Fruit fly (Drosophila melanogaster) whole organism, embryonic: ENCODE data around the gene CG33306.

ENCODE experiments used
- ATbp ChIP-seq: fragments of 200-800 bp; sonication (Bioruptor generic); optimal IDR thresholded peaks from 2 replicates; lab custom pipeline; 2017; ENCODE audit warnings: missing biosample characterization, mild to moderate bottlenecking, missing genetic modification characterization, missing genetic modification reagents
- Atf6 ChIP-seq: fragments of 200-800 bp; sonication (Bioruptor generic); IDR thresholded peaks from 2 replicates; pipeline ENCODE4 v1.3.6; 2022; ENCODE audit warnings: missing biosample characterization, missing genetic modification characterization
- B-H2 ChIP-seq: fragments of 200-800 bp; sonication (Bioruptor generic); optimal IDR thresholded peaks from 2 replicates; lab custom pipeline; 2018; ENCODE audit warnings: missing biosample characterization, mild to moderate bottlenecking, missing genetic modification characterization
- Bdp1 ChIP-seq: fragments of 200-800 bp; sonication (Bioruptor generic); optimal IDR thresholded peaks from 3 replicates; lab custom pipeline; 2016; ENCODE audit warnings: missing biosample characterization, missing genetic modification characterization
- C15 ChIP-seq: fragments of 200-800 bp; sonication (Bioruptor generic); IDR thresholded peaks from 3 replicates; pipeline ENCODE4 v1.3.6; 2022; ENCODE audit warnings: missing biosample characterization, missing genetic modification characterization
- CG10543 ChIP-seq: fragments of 200-800 bp; sonication (Bioruptor generic); optimal IDR thresholded peaks from 3 replicates; lab custom pipeline; 2017; ENCODE audit warnings: missing biosample characterization, mild to moderate bottlenecking, missing genetic modification characterization, moderate library complexity
- CG11456 ChIP-seq: fragments of 200-800 bp; sonication (Bioruptor generic); IDR thresholded peaks from 3 replicates; pipeline ENCODE4 v1.3.6; 2022; ENCODE audit warnings: missing biosample characterization, missing genetic modification characterization
- CG12769 ChIP-seq: fragments of 200-800 bp; sonication (Bioruptor generic); optimal IDR thresholded peaks from 2 replicates; lab custom pipeline; 2019; ENCODE audit warnings: missing biosample characterization, mild to moderate bottlenecking, missing genetic modification characterization, moderate library complexity
- CG12942 ChIP-seq: fragments of 200-800 bp; sonication (Bioruptor generic); optimal IDR thresholded peaks from 3 replicates; lab custom pipeline; 2016; ENCODE audit warnings: missing biosample characterization, missing genetic modification characterization
- CG13894 ChIP-seq: fragments of 200-800 bp; sonication (Bioruptor generic); optimal IDR thresholded peaks from 3 replicates; lab custom pipeline; 2018; ENCODE audit warnings: missing biosample characterization, mild to moderate bottlenecking, missing genetic modification characterization, moderate library complexity
- CG32532 ChIP-seq: fragments of 200-800 bp; sonication (Bioruptor generic); IDR thresholded peaks from 2 replicates; pipeline ENCODE4 v1.3.6; 2022; ENCODE audit warnings: missing biosample characterization, missing genetic modification characterization
- CG32767 ChIP-seq: fragments of 200-800 bp; sonication (Bioruptor generic); IDR thresholded peaks from 2 replicates; pipeline ENCODE4 v1.3.6; 2022; ENCODE audit warnings: missing biosample characterization, missing genetic modification characterization
- CG3281 ChIP-seq: fragments of 200-800 bp; sonication (Bioruptor generic); optimal IDR thresholded peaks from 3 replicates; lab custom pipeline; 2017; ENCODE audit warnings: missing biosample characterization, mild to moderate bottlenecking, missing genetic modification characterization
- CG33213 ChIP-seq: fragments of 200-800 bp; sonication (Bioruptor generic); optimal IDR thresholded peaks from 3 replicates; lab custom pipeline; 2016; ENCODE audit warnings: missing biosample characterization, missing genetic modification characterization
- CG3407 ChIP-seq: fragments of 200-800 bp; sonication (Bioruptor generic); optimal IDR thresholded peaks from 2 replicates; lab custom pipeline; 2018; ENCODE audit warnings: missing biosample characterization, mild to moderate bottlenecking, missing genetic modification characterization
- CG34376 ChIP-seq: fragments of 200-800 bp; sonication (Bioruptor generic); optimal IDR thresholded peaks from 2 replicates; lab custom pipeline; 2018; ENCODE audit warnings: missing biosample characterization, mild to moderate bottlenecking, missing genetic modification characterization
- CG6175 ChIP-seq: fragments of 200-800 bp; sonication (Bioruptor generic); IDR thresholded peaks from 3 replicates; pipeline ENCODE4 v1.3.6; 2022; ENCODE audit warnings: missing biosample characterization, missing genetic modification characterization
- CG8478 ChIP-seq: fragments of >200 bp; optimal IDR thresholded peaks from 2 replicates; lab custom pipeline; 2018
- D ChIP-seq, 2 experiments: fragments of 200-800 bp in 1 of 2; fragments of >200 bp in 1 of 2; sonication (Bioruptor generic) in 1 of 2; optimal IDR thresholded peaks; 2 replicates in 1 of 2; 3 replicates in 1 of 2; lab custom pipeline; 2017; ENCODE audit warnings: mild to moderate bottlenecking in 1 of 2, missing biosample characterization in 1 of 2, missing genetic modification characterization in 1 of 2, missing genetic modification reagents in 1 of 2
- GATAe ChIP-seq: fragments of 200-800 bp; sonication (Bioruptor generic); conservative IDR thresholded peaks from 2 replicates; pipeline ENCODE4 v1.3.6; 2022; ENCODE audit warnings: missing biosample characterization, missing genetic modification characterization
- Max ChIP-seq: fragments of 200-800 bp; sonication (Bioruptor generic); optimal IDR thresholded peaks from 2 replicates; lab custom pipeline; 2016; ENCODE audit warnings: missing biosample characterization, mild to moderate bottlenecking, missing genetic modification characterization
- Med ChIP-seq: fragments of 200-800 bp; sonication (Bioruptor generic); peaks from one replicate; lab custom pipeline; 2016; ENCODE audit warnings: missing biosample characterization, missing genetic modification characterization, mild to moderate bottlenecking, inconsistent platforms, moderate library complexity
- Nf-YB ChIP-seq: fragments of 200-800 bp; sonication (Bioruptor generic); optimal IDR thresholded peaks from 3 replicates; lab custom pipeline; 2019; ENCODE audit warnings: missing biosample characterization, mild to moderate bottlenecking, missing genetic modification characterization, moderate library complexity
- Oli ChIP-seq: fragments of 200-800 bp; sonication (Bioruptor generic); optimal IDR thresholded peaks from 2 replicates; lab custom pipeline; 2018; ENCODE audit warnings: missing biosample characterization, mild to moderate bottlenecking, missing genetic modification characterization, moderate library complexity
- Rfx ChIP-seq: fragments of 200-800 bp; sonication (Bioruptor generic); IDR thresholded peaks from 2 replicates; pipeline ENCODE4 v1.3.6; 2022; ENCODE audit warnings: missing biosample characterization, missing genetic modification characterization
- Rx ChIP-seq: fragments of 200-800 bp; sonication (Bioruptor generic); IDR thresholded peaks from 2 replicates; pipeline ENCODE4 v1.3.6; 2022; ENCODE audit warnings: missing biosample characterization, missing genetic modification characterization
- Sox100B ChIP-seq: fragments of 200-800 bp; sonication (Bioruptor generic); optimal IDR thresholded peaks from 3 replicates; lab custom pipeline; 2018; ENCODE audit warnings: missing biosample characterization, mild to moderate bottlenecking, missing genetic modification characterization
- Sox102F ChIP-seq: fragments of 200-800 bp; sonication (Bioruptor generic); optimal IDR thresholded peaks from 2 replicates; lab custom pipeline; 2018; ENCODE audit warnings: missing biosample characterization, mild to moderate bottlenecking, missing genetic modification characterization, moderate library complexity
- ac ChIP-seq: fragments of 200-800 bp; sonication (Bioruptor generic); optimal IDR thresholded peaks from 3 replicates; lab custom pipeline; 2017; ENCODE audit warnings: missing biosample characterization, mild to moderate bottlenecking, missing genetic modification characterization
- btn ChIP-seq: fragments of 200-800 bp; sonication (Bioruptor generic); optimal IDR thresholded peaks from 2 replicates; lab custom pipeline; 2016; ENCODE audit warnings: missing biosample characterization, missing genetic modification characterization
- caup ChIP-seq: fragments of 200-800 bp; sonication (Bioruptor generic); optimal IDR thresholded peaks from 3 replicates; lab custom pipeline; 2017; ENCODE audit warnings: missing biosample characterization, mild to moderate bottlenecking, missing genetic modification characterization, moderate library complexity; ENCODE audit not compliant: severe bottlenecking
- cg ChIP-seq: fragments of 200-800 bp; sonication (Bioruptor generic); optimal IDR thresholded peaks from 3 replicates; lab custom pipeline; 2019; ENCODE audit warnings: missing biosample characterization, mild to moderate bottlenecking, missing genetic modification characterization, moderate library complexity
- chinmo ChIP-seq: fragments of 200-800 bp; sonication (Bioruptor generic); IDR thresholded peaks from 4 replicates; pipeline ENCODE4 v1.3.6; 2022; ENCODE audit warnings: missing biosample characterization, missing genetic modification characterization; ENCODE audit not compliant: partially characterized antibody
- cwo ChIP-seq: fragments of 200-800 bp; sonication (Bioruptor generic); optimal IDR thresholded peaks from 3 replicates; lab custom pipeline; 2017; ENCODE audit warnings: missing biosample characterization, missing genetic modification characterization, mild to moderate bottlenecking, moderate library complexity, missing genetic modification reagents
- dati ChIP-seq: fragments of 200-800 bp; sonication (Bioruptor generic); IDR thresholded peaks from 2 replicates; pipeline ENCODE4 v1.3.6; 2022; ENCODE audit warnings: missing biosample characterization, missing genetic modification characterization
- dm ChIP-seq: fragments of 200-800 bp; sonication (Bioruptor generic); optimal IDR thresholded peaks from 3 replicates; lab custom pipeline; 2016; ENCODE audit warnings: missing biosample characterization, missing genetic modification characterization
- fru ChIP-seq: fragments of >200 bp; optimal IDR thresholded peaks from 2 replicates; lab custom pipeline; 2017
- grn ChIP-seq: fragments of 200-800 bp; sonication (Bioruptor generic); optimal IDR thresholded peaks from 3 replicates; lab custom pipeline; 2017; ENCODE audit warnings: missing biosample characterization, missing genetic modification characterization
- mirr ChIP-seq: fragments of 200-800 bp; sonication (Bioruptor generic); optimal IDR thresholded peaks from 3 replicates; lab custom pipeline; 2018; ENCODE audit warnings: missing biosample characterization, mild to moderate bottlenecking, missing genetic modification characterization
- nau ChIP-seq: fragments of 200-800 bp; sonication (Bioruptor generic); optimal IDR thresholded peaks from 3 replicates; lab custom pipeline; 2017; ENCODE audit warnings: missing biosample characterization, mild to moderate bottlenecking, missing genetic modification characterization, missing genetic modification reagents
- phol ChIP-seq: fragments of 200-800 bp; sonication (Bioruptor generic); optimal IDR thresholded peaks from 3 replicates; lab custom pipeline; 2018; ENCODE audit warnings: missing biosample characterization, mild to moderate bottlenecking, missing genetic modification characterization, moderate library complexity
- pros ChIP-seq: fragments of 200-800 bp; sonication (Bioruptor generic); optimal IDR thresholded peaks from 3 replicates; lab custom pipeline; 2019; ENCODE audit warnings: missing biosample characterization, mild to moderate bottlenecking, missing genetic modification characterization, moderate library complexity
- psq ChIP-seq: fragments of 200-800 bp; sonication (Bioruptor generic); optimal IDR thresholded peaks from 2 replicates; lab custom pipeline; 2017; ENCODE audit warnings: missing biosample characterization, missing genetic modification characterization
- sr ChIP-seq: fragments of 200-800 bp; sonication (Bioruptor generic); IDR thresholded peaks from 3 replicates; pipeline ENCODE4 v1.3.6; 2022; ENCODE audit warnings: missing biosample characterization, missing genetic modification characterization
- sug ChIP-seq: fragments of 200-800 bp; optimal IDR thresholded peaks from 2 replicates; lab custom pipeline; 2019; ENCODE audit warnings: missing biosample characterization, mild to moderate bottlenecking, missing genetic modification characterization, moderate library complexity
- trh ChIP-seq: fragments of 200-800 bp; sonication (Bioruptor generic); optimal IDR thresholded peaks from 2 replicates; lab custom pipeline; 2016; ENCODE audit warnings: missing biosample characterization, missing genetic modification characterization
- wor ChIP-seq: fragments of 200-800 bp; sonication (Bioruptor generic); IDR thresholded peaks from 2 replicates; pipeline ENCODE4 v1.3.6; 2022; ENCODE audit warnings: missing biosample characterization, missing genetic modification characterization
- zfh1 ChIP-seq: fragments of 200-800 bp; sonication (Bioruptor generic); IDR thresholded peaks from 3 replicates; pipeline ENCODE4 v1.3.6; 2022; ENCODE audit warnings: missing biosample characterization, missing genetic modification characterization

CG33306 gene

DNA sequence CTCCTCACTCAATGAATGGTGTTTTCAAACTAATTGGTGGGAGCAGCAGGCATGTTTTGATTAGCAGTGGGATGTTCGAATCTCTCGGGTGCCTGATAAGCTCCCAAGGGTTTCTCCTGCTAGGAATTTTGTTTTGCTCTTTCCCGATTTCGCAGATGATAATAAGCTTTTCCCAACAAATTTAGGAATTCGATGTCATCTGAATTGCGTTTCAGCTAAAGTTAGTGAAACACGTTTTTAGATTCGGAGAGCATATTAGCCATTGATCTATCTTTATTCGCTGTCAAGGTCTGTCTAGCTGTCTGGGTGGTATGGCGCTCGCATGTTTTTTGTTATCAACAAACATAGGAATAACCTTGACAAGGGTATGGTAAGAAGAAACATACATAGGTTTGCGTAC, 2.0 kb downstream of the CG33306 start, which contains the start of gene CG33307:
CG33307 (minus strand) TSS at position 13 of the 400 bp plus-strand sequence.
- peak; percentile 73 for TF ChIP-seq sug
- peak; percentile 73 for TF ChIP-seq CG34376 (GFP tag; lab: Kevin White, UChicago)
- peak; percentile 2 for TF ChIP-seq mirr (GFP tag; lab: Kevin White, UChicago)
- peak; percentile 67 for TF ChIP-seq cwo (GFP tag; lab: Kevin White, UChicago)
- TF ChIP-seq CG12769 (tag; lab: Kevin White, UChicago), result peak; percentile 21
- TF ChIP-seq CG32767, result no peak
- TF ChIP-seq Atf6 (GFP tag; lab: Robert Waterston, UW), result 0 out of 2 replicates have a peak, but pooled peaks have one; percentile 12
- TF ChIP-seq Nf-YB (GFP tag; lab: Kevin White, UChicago), result no peak
- TF ChIP-seq, all 482 proteins: peak for 6

dm6 chr2L:13839744-13840151, 3.8 kb downstream of the CG33306 start:
- peak; percentile 80 for TF ChIP-seq CG32767
- TF ChIP-seq CG3407 (GFP tag; lab: Kevin White, UChicago), result peak; percentile 66
- no peak for TF ChIP-seq grn (GFP tag; lab: Kevin White, UChicago)
- TF ChIP-seq D (optimal IDR thresholded peaks at IDR 0.05; lab: Kevin White, UChicago), result no peak
- peak; percentile 69 for TF ChIP-seq D (GFP tag; optimal IDR thresholded peaks at IDR 0.05; lab: Kevin White, UChicago)
- TF ChIP-seq pros (GFP tag; lab: Kevin White, UChicago), result no peak
- peak; percentile 95 for TF ChIP-seq Med
- TF ChIP-seq fru (lab: Kevin White, UChicago), result no peak
- TF ChIP-seq CG32532, result peak; percentile 66; the same call in 1 of the 2 replicates
- TF ChIP-seq C15 (GFP tag; lab: Robert Waterston, UW), result no peak
- TF ChIP-seq GATAe, result no peak
- peak; percentile 68 for TF ChIP-seq ATbp
- 0 out of 4 replicates have a peak, but pooled peaks have one; percentile 14 for TF ChIP-seq chinmo (GFP tag; lab: Robert Waterston, UW)
- TF ChIP-seq dm (GFP tag; lab: Kevin White, UChicago), result peak; percentile 39
- no peak for TF ChIP-seq CG8478 (lab: Kevin White, UChicago)
- peak; percentile 88 for TF ChIP-seq phol (tag; lab: Kevin White, UChicago)
- no peak for TF ChIP-seq sr
- TF ChIP-seq caup (GFP tag; lab: Kevin White, UChicago), result peak; percentile 47
- no peak for TF ChIP-seq CG6175
- TF ChIP-seq cg (GFP tag; lab: Kevin White, UChicago), result peak; percentile 31
- peak; percentile 63; the same call in 1 of the 3 replicates for TF ChIP-seq CG11456 (GFP tag; lab: Robert Waterston, UW)
- TF ChIP-seq CG10543, result no peak
- peak; percentile 90 for TF ChIP-seq Sox102F (GFP tag; lab: Kevin White, UChicago)
- TF ChIP-seq Rx (GFP tag; lab: Robert Waterston, UW), result 0 out of 2 replicates have a peak, but pooled peaks have one; percentile 42
- peak; percentile 43 for TF ChIP-seq psq (GFP tag; lab: Kevin White, UChicago)
- TF ChIP-seq wor (GFP tag; lab: Robert Waterston, UW), result peak; percentile 79
- peak; percentile 64 for TF ChIP-seq Nf-YB (GFP tag; lab: Kevin White, UChicago)
- TF ChIP-seq trh, result peak; percentile 56
- no peak for TF ChIP-seq B-H2 (GFP tag; lab: Kevin White, UChicago)
- TF ChIP-seq ac (GFP tag; lab: Kevin White, UChicago), result peak; percentile 9
- peak; percentile 79 for TF ChIP-seq CG3281 (GFP tag; lab: Kevin White, UChicago)
- peak; percentile 91 for TF ChIP-seq Max (GFP tag; lab: Kevin White, UChicago)
- TF ChIP-seq dati (GFP tag; lab: Robert Waterston, UW), result no peak
- TF ChIP-seq CG12942 (GFP tag; lab: Kevin White, UChicago), result peak; percentile 65
- TF ChIP-seq Sox100B, result peak; percentile 85
- TF ChIP-seq sug, result peak; percentile 40
- TF ChIP-seq zfh1 (GFP tag; lab: Robert Waterston, UW), result 0 out of 3 replicates have a peak, but pooled peaks have one; percentile 37
- TF ChIP-seq nau (GFP tag; lab: Kevin White, UChicago), result peak; percentile 77
- TF ChIP-seq btn (GFP tag; lab: Kevin White, UChicago), result peak; percentile 67
- peak; percentile 88 for TF ChIP-seq Oli (tag; lab: Kevin White, UChicago)
- TF ChIP-seq CG13894, result no peak
- TF ChIP-seq Rfx (GFP tag; lab: Robert Waterston, UW), result peak; percentile 61
- peak; percentile 49 for TF ChIP-seq Bdp1 (GFP tag; lab: Kevin White, UChicago)
- peak; percentile 67 for TF ChIP-seq CG33213
